In the genomic region with DNA sequence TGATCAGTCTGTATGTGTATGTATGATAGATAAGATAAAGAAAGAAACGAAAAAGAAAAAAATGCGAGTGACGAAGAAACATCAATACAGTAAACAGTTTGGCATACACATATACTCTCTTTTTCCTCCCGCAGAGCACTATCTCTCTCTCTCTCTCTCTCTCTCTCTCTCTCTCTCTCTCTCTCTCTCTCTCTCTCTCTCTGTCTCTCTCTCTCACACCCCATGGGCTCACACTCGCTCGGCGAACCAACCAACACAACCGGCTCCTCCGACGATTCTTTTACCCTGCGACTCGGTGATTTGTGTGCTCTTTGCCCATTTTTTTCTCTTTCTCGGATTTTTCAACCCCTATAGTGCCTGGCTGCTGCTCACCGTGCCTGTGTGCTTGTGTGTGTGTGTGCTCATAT, we compare ENCODE assay signal across 1 worm cellular context.
A peak's percentile ranks its signal among the peaks of the same experiment; 100 is the strongest.
TF ChIP-seq lines count a peak whose summit lies in the region.

No protein-coding gene starts in this region.

TF ChIP-seq in whole organism, L1 larva, 84 proteins besides CTCF, POLR2A, EP300 and RAD21 (continued from another document):
- peak; percentile 32 for TF ChIP-seq nhr-47 (tag; optimal IDR thresholded peaks at IDR 0.05; lab: Kevin White, UChicago)
- no peak for TF ChIP-seq pax-3 (tag; optimal IDR thresholded peaks at IDR 0.05; lab: Kevin White, UChicago)
